Fruit fly (Drosophila melanogaster): Measurements from ENCODE around the gene mAcon2.

DNA sequence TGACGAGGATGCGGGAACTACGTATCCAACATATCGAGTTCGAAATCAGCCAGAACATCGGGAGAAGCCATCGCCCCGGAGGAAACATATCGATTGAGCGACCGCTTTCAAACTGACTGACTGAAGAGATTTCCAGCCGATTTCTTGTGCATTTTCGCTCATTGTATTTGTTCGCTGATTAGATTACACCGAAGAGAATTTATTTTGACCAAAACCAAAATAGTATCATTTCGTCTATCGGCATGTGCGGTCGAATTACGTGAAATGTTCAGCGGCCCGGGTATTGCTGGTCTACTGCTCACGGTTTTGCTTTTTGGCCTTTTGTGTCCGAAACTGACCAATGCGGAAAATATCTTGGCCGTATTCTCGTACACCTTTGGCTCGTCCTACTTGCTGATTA, 38.3 kb downstream of the mAcon2 start, which contains the start of the genes Ugt304A1 and Ugt303A1:
- no peak for TF ChIP-seq svp (GFP tag)
- TF ChIP-seq Sox102F (GFP tag; optimal IDR thresholded peaks at IDR 0.05): no peak
- TF ChIP-seq CG8319 (GFP tag; optimal IDR thresholded peaks at IDR 0.05): no peak
- TF ChIP-seq Met (GFP tag; optimal IDR thresholded peaks at IDR 0.05): no peak
- no peak for TF ChIP-seq CG15336 (GFP tag; IDR thresholded peaks at IDR 0.05)
- TF ChIP-seq CG31627 (GFP tag; optimal IDR thresholded peaks at IDR 0.05): no peak
- no peak for TF ChIP-seq Sox14 (GFP tag; optimal IDR thresholded peaks at IDR 0.05)
- TF ChIP-seq Blimp-1 (GFP tag; optimal IDR thresholded peaks at IDR 0.05): no peak
- no peak for TF ChIP-seq fd59A (GFP tag; optimal IDR thresholded peaks at IDR 0.05)
- TF ChIP-seq CG1621 (tag; optimal IDR thresholded peaks at IDR 0.05): no peak
- TF ChIP-seq esn (GFP tag; optimal IDR thresholded peaks at IDR 0.05): no peak
- TF ChIP-seq achi (GFP tag; optimal IDR thresholded peaks at IDR 0.05): no peak
